Fruit fly (Drosophila melanogaster) whole organism, embryonic: ENCODE data around the gene pkaap.

Experiments
- Awh ChIP-seq: fragments of 200-800 bp; sonication (Bioruptor generic); IDR thresholded peaks from 2 replicates; pipeline ENCODE4, ENCODE4 v1.3.6; 2022; ENCODE audit warnings: missing biosample characterization, missing genetic modification characterization
- CG10147 ChIP-seq: fragments of 200-800 bp; sonication (Bioruptor generic); optimal IDR thresholded peaks from 2 replicates; lab custom pipeline; 2019; ENCODE audit warnings: missing biosample characterization, mild to moderate bottlenecking, missing genetic modification characterization, moderate library complexity
- CG10431 ChIP-seq: fragments of 200-800 bp; sonication (Bioruptor generic); optimal IDR thresholded peaks from 3 replicates; lab custom pipeline; 2018; ENCODE audit warnings: missing biosample characterization, mild to moderate bottlenecking, missing genetic modification characterization
- CG10654 ChIP-seq: fragments of 200-800 bp; sonication (Bioruptor generic); optimal IDR thresholded peaks from 2 replicates; lab custom pipeline; 2016; ENCODE audit warnings: missing biosample characterization, missing genetic modification characterization
- CG10979 ChIP-seq: fragments of 200-800 bp; sonication (Bioruptor generic); optimal IDR thresholded peaks from 2 replicates; lab custom pipeline; 2018; ENCODE audit warnings: missing biosample characterization, mild to moderate bottlenecking, missing genetic modification characterization, moderate library complexity
- CG11093 ChIP-seq: fragments of 200-800 bp; sonication (Bioruptor generic); IDR thresholded peaks from 3 replicates; pipeline ENCODE4 v1.3.6; 2022; ENCODE audit warnings: missing biosample characterization, missing genetic modification characterization
- CG11723 ChIP-seq: fragments of 200-800 bp; sonication (Bioruptor generic); optimal IDR thresholded peaks from 2 replicates; lab custom pipeline; 2017; ENCODE audit warnings: missing biosample characterization, mild to moderate bottlenecking, missing genetic modification characterization
- CG14050 ChIP-seq: fragments of 200-800 bp; sonication (Bioruptor generic); IDR thresholded peaks from 3 replicates; pipeline ENCODE4 v1.3.6; 2022; ENCODE audit warnings: missing biosample characterization, missing genetic modification characterization
- CG15011 ChIP-seq: fragments of 200-800 bp; sonication (Bioruptor generic); optimal IDR thresholded peaks from 3 replicates; lab custom pipeline; 2018; ENCODE audit warnings: missing biosample characterization, mild to moderate bottlenecking, missing genetic modification characterization
- CG15073 ChIP-seq: fragments of 200-800 bp; sonication (Bioruptor generic); optimal IDR thresholded peaks from 2 replicates; lab custom pipeline; 2016; ENCODE audit warnings: missing biosample characterization, missing genetic modification characterization
- CG15269 ChIP-seq: fragments of 200-800 bp; sonication (Bioruptor generic); optimal IDR thresholded peaks from 2 replicates; lab custom pipeline; 2018; ENCODE audit warnings: missing biosample characterization, mild to moderate bottlenecking, missing genetic modification characterization, moderate library complexity
- CG15514 ChIP-seq: fragments of 200-800 bp; sonication (Bioruptor generic); optimal IDR thresholded peaks from 3 replicates; lab custom pipeline; 2017; ENCODE audit warnings: missing biosample characterization, missing genetic modification characterization, mild to moderate bottlenecking, moderate library complexity, missing genetic modification reagents
- CG17361 ChIP-seq: fragments of 200-800 bp; sonication (Bioruptor generic); IDR thresholded peaks from 3 replicates; pipeline ENCODE4 v1.3.6; 2022; ENCODE audit warnings: missing biosample characterization, missing genetic modification characterization
- CG18262 ChIP-seq: fragments of 200-800 bp; optimal IDR thresholded peaks from 3 replicates; lab custom pipeline; 2019; ENCODE audit warnings: missing biosample characterization, mild to moderate bottlenecking, missing genetic modification characterization, moderate library complexity
- CG18476 ChIP-seq: fragments of 200-800 bp; sonication (Bioruptor generic); optimal IDR thresholded peaks from 2 replicates; lab custom pipeline; 2016; ENCODE audit warnings: missing biosample characterization, mild to moderate bottlenecking, missing genetic modification characterization
- CG18764 ChIP-seq: fragments of 200-800 bp; sonication (Bioruptor generic); optimal IDR thresholded peaks from 3 replicates; lab custom pipeline; 2016; ENCODE audit warnings: missing biosample characterization, missing genetic modification characterization
- CG30431 ChIP-seq: fragments of 200-800 bp; sonication (Bioruptor generic); optimal IDR thresholded peaks from 2 replicates; lab custom pipeline; 2017; ENCODE audit warnings: missing biosample characterization, missing genetic modification characterization
- CG3065 ChIP-seq: fragments of 200-800 bp; sonication (Bioruptor generic); optimal IDR thresholded peaks from 2 replicates; lab custom pipeline; 2016; ENCODE audit warnings: missing biosample characterization, missing genetic modification characterization
- CG31365 ChIP-seq: fragments of 200-800 bp; sonication (Bioruptor generic); optimal IDR thresholded peaks from 2 replicates; lab custom pipeline; 2018; ENCODE audit warnings: missing biosample characterization, mild to moderate bottlenecking, missing genetic modification characterization
- CG32532 ChIP-seq: fragments of 200-800 bp; sonication (Bioruptor generic); IDR thresholded peaks from 2 replicates; pipeline ENCODE4 v1.3.6; 2022; ENCODE audit warnings: missing biosample characterization, missing genetic modification characterization
- CG4328 ChIP-seq: fragments of 200-800 bp; sonication (Bioruptor generic); optimal IDR thresholded peaks from 3 replicates; lab custom pipeline; 2017; ENCODE audit warnings: missing biosample characterization, missing genetic modification reagents, missing genetic modification characterization
- CG5245 ChIP-seq: fragments of 200-800 bp; sonication (Bioruptor generic); optimal IDR thresholded peaks from 3 replicates; lab custom pipeline; 2016; ENCODE audit warnings: missing biosample characterization, missing genetic modification characterization
- CG8281 ChIP-seq: fragments of 200-800 bp; sonication (Bioruptor generic); optimal IDR thresholded peaks from 2 replicates; lab custom pipeline; 2018; ENCODE audit warnings: missing biosample characterization, mild to moderate bottlenecking, missing genetic modification characterization, moderate library complexity
- CG8388 ChIP-seq: fragments of 200-800 bp; sonication (Bioruptor generic); optimal IDR thresholded peaks from 2 replicates; lab custom pipeline; 2019; ENCODE audit warnings: missing biosample characterization, mild to moderate bottlenecking, missing genetic modification characterization, moderate library complexity
- Chrac-16 ChIP-seq: fragments of 200-800 bp; sonication (Bioruptor generic); optimal IDR thresholded peaks from 3 replicates; lab custom pipeline; 2016; ENCODE audit warnings: missing biosample characterization, missing genetic modification characterization
- Ets97D ChIP-seq: fragments of 200-800 bp; sonication (Bioruptor generic); optimal IDR thresholded peaks from 3 replicates; lab custom pipeline; 2016; ENCODE audit warnings: missing biosample characterization, missing genetic modification characterization
- Hr39 ChIP-seq: fragments of >200 bp; optimal IDR thresholded peaks from 2 replicates; lab custom pipeline; 2017
- NC2β ChIP-seq: fragments of 200-800 bp; sonication (Bioruptor generic); optimal IDR thresholded peaks from 2 replicates; lab custom pipeline; 2016; ENCODE audit warnings: missing biosample characterization, missing genetic modification characterization
- Ravus ChIP-seq: fragments of 200-800 bp; sonication (Bioruptor generic); IDR thresholded peaks from 2 replicates; pipeline ENCODE4 v1.3.6; 2022; ENCODE audit warnings: missing biosample characterization, missing genetic modification characterization
- Side ChIP-seq: fragments of 200-800 bp; sonication (Bioruptor generic); optimal IDR thresholded peaks from 2 replicates; lab custom pipeline; 2016; ENCODE audit warnings: missing biosample characterization, missing genetic modification characterization
- Six4 ChIP-seq: fragments of 200-800 bp; sonication (Bioruptor generic); optimal IDR thresholded peaks from 2 replicates; lab custom pipeline; 2016; ENCODE audit warnings: missing biosample characterization, missing genetic modification characterization
- ash1 ChIP-seq: fragments of 200-800 bp; sonication (Bioruptor generic); optimal IDR thresholded peaks from 2 replicates; lab custom pipeline; 2018; ENCODE audit warnings: missing biosample characterization, mild to moderate bottlenecking, missing genetic modification characterization
- caup ChIP-seq: fragments of 200-800 bp; sonication (Bioruptor generic); optimal IDR thresholded peaks from 3 replicates; lab custom pipeline; 2017; ENCODE audit warnings: missing biosample characterization, mild to moderate bottlenecking, missing genetic modification characterization, moderate library complexity; ENCODE audit not compliant: severe bottlenecking
- dan ChIP-seq: fragments of 200-800 bp; sonication (Bioruptor generic); IDR thresholded peaks from 2 replicates; pipeline ENCODE4 v1.3.6; 2022; ENCODE audit warnings: missing biosample characterization, missing genetic modification characterization
- en ChIP-seq: fragments of 200-800 bp; sonication (Bioruptor generic); optimal IDR thresholded peaks from 2 replicates; lab custom pipeline; 2016; ENCODE audit warnings: missing biosample characterization, missing genetic modification characterization
- eyg ChIP-seq: fragments of 200-800 bp; sonication (Bioruptor generic); optimal IDR thresholded peaks from 3 replicates; lab custom pipeline; 2016; ENCODE audit warnings: missing biosample characterization, missing genetic modification characterization
- ftz-f1 ChIP-seq: fragments of 200-800 bp; sonication (Bioruptor generic); optimal IDR thresholded peaks from 2 replicates; lab custom pipeline; 2016; ENCODE audit warnings: missing biosample characterization, missing genetic modification characterization
- gce ChIP-seq: fragments of 200-800 bp; sonication (Bioruptor generic); IDR thresholded peaks from 3 replicates; pipeline ENCODE4 v1.3.6; 2022; ENCODE audit warnings: missing biosample characterization, missing genetic modification characterization
- gcm2 ChIP-seq: fragments of 200-800 bp; sonication (Bioruptor generic); optimal IDR thresholded peaks from 2 replicates; lab custom pipeline; 2016; ENCODE audit warnings: missing biosample characterization, missing genetic modification characterization
- grn ChIP-seq: fragments of 200-800 bp; sonication (Bioruptor generic); optimal IDR thresholded peaks from 3 replicates; lab custom pipeline; 2017; ENCODE audit warnings: missing biosample characterization, missing genetic modification characterization
- luna ChIP-seq: fragments of 200-800 bp; sonication (Bioruptor generic); optimal IDR thresholded peaks from 2 replicates; lab custom pipeline; 2016; ENCODE audit warnings: missing biosample characterization, missing genetic modification characterization
- org-1 ChIP-seq: fragments of 200-800 bp; sonication (Bioruptor generic); optimal IDR thresholded peaks from 2 replicates; lab custom pipeline; 2017; ENCODE audit warnings: missing biosample characterization, missing genetic modification characterization
- p53 ChIP-seq: fragments of 200-800 bp; sonication (Bioruptor generic); optimal IDR thresholded peaks from 2 replicates; lab custom pipeline; 2016; ENCODE audit warnings: missing biosample characterization, missing genetic modification characterization
- pum ChIP-seq: fragments of 200-800 bp; sonication (Bioruptor generic); optimal IDR thresholded peaks from 2 replicates; lab custom pipeline; 2016; ENCODE audit warnings: missing biosample characterization, missing genetic modification characterization
- salm ChIP-seq: fragments of 200-800 bp; sonication (Bioruptor generic); optimal IDR thresholded peaks from 2 replicates; lab custom pipeline; 2018; ENCODE audit warnings: missing biosample characterization, mild to moderate bottlenecking, missing genetic modification characterization
- sd ChIP-seq: fragments of 200-800 bp; sonication (Bioruptor generic); optimal IDR thresholded peaks from 3 replicates; lab custom pipeline; 2018; ENCODE audit warnings: missing biosample characterization, mild to moderate bottlenecking, missing genetic modification characterization, moderate library complexity
- slp2 ChIP-seq: fragments of 200-800 bp; sonication (Bioruptor generic); optimal IDR thresholded peaks from 2 replicates; lab custom pipeline; 2016; ENCODE audit warnings: missing biosample characterization, missing genetic modification characterization
- sna ChIP-seq: fragments of 200-800 bp; sonication (Bioruptor generic); IDR thresholded peaks from 2 replicates; pipeline ENCODE4 v1.3.6; 2022; ENCODE audit warnings: missing biosample characterization, missing genetic modification characterization; ENCODE audit not compliant: partially characterized antibody
- vnd ChIP-seq: fragments of 200-800 bp; sonication (Bioruptor generic); IDR thresholded peaks from 3 replicates; pipeline ENCODE4 v1.3.6; 2022; ENCODE audit warnings: missing biosample characterization, missing genetic modification characterization; ENCODE audit not compliant: partially characterized antibody
- vvl ChIP-seq: fragments of 200-800 bp; sonication (Bioruptor generic); IDR thresholded peaks from 2 replicates; pipeline ENCODE4 v1.3.6; 2022; ENCODE audit warnings: missing biosample characterization, missing genetic modification characterization

The pkaap gene

DNA sequence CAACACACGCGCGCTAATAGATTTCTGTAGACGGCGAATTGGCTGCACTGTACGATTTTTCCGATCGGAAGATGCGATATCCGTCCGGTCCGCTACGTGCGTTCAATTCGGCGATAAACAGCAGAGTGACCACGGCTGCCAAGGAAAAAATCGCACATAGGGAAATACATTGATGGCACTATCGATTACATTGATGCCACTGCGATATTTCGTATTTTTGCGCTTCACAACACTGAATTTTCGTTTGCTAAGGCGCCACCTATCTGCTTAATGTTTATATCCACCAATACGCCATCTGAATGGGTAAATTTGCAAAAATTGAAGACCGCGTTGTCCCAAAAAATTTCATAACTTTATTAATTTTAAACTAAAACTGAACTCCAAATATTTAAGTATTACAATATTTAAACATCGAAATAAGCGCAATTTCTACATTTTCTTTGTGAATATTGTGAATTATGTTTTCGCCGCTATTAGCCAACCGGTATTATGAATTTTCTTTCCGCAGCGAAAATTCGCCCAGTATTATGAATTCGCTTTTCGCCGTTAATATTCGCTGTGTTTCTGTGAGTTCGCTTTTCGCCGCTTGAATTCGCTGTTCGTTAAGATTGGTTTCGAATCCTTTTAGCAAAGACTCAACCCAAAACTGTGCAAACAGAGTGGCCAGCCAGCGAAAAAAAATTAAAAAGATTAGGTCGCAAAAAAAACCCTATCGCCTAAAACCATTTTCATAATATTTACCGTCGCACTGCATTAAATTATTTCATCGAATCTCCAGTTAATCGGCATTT, at the start of gene pkaap, which contains the start of gene crp (continued):
- TF ChIP-seq Awh (GFP tag; lab: Robert Waterston, UW): no peak
- no peak for TF ChIP-seq CG14050 (GFP tag; lab: Robert Waterston, UW)
- TF ChIP-seq CG15011 (GFP tag; lab: Kevin White, UChicago): no peak
- TF ChIP-seq CG11723 (GFP tag; lab: Kevin White, UChicago): peak; percentile 23
- TF ChIP-seq luna (GFP tag; lab: Kevin White, UChicago): peak; percentile 36
- peak; percentile 39 for TF ChIP-seq sd
- no peak for TF ChIP-seq CG32532 (GFP tag; lab: Robert Waterston, UW)
- no peak for TF ChIP-seq Ravus
- TF ChIP-seq dan (GFP tag; lab: Robert Waterston, UW): no peak
- TF ChIP-seq gce (GFP tag; lab: Robert Waterston, UW): no peak
- peak; percentile 90 for TF ChIP-seq CG5245 (GFP tag; lab: Kevin White, UChicago)
- no peak for TF ChIP-seq CG15269 (tag; lab: Kevin White, UChicago)
- TF ChIP-seq NC2β (GFP tag; lab: Kevin White, UChicago): peak; percentile 86
- TF ChIP-seq CG10431 (GFP tag; lab: Kevin White, UChicago): peak; percentile 68
- no peak for TF ChIP-seq vnd
- peak; percentile 87 for TF ChIP-seq caup (GFP tag; lab: Kevin White, UChicago)
- peak; percentile 78 for TF ChIP-seq gcm2 (GFP tag; lab: Kevin White, UChicago)
- TF ChIP-seq vvl (GFP tag; lab: Robert Waterston, UW): no peak
- peak; percentile 87 for TF ChIP-seq pum
- TF ChIP-seq CG17361: no peak
- peak; percentile 6 for TF ChIP-seq CG30431
- peak; percentile 82 for TF ChIP-seq Side (GFP tag; lab: Kevin White, UChicago)
- peak; percentile 54 for TF ChIP-seq CG8388 (GFP tag; lab: Kevin White, UChicago)
- TF ChIP-seq Hr39 (lab: Kevin White, UChicago): no peak
- peak; percentile 73 for TF ChIP-seq CG15514 (GFP tag; lab: Kevin White, UChicago)
- TF ChIP-seq CG8281: peak; percentile 22
- peak; percentile 27 for TF ChIP-seq CG18476 (GFP tag; lab: Kevin White, UChicago)
- peak; percentile 93 for TF ChIP-seq Ets97D (GFP tag; lab: Kevin White, UChicago)
- TF ChIP-seq CG18262: peak; percentile 65
- TF ChIP-seq slp2 (GFP tag; lab: Kevin White, UChicago): peak; percentile 86
- peak; percentile 13 for TF ChIP-seq CG15073 (GFP tag; lab: Kevin White, UChicago)
- peak; percentile 65 for TF ChIP-seq eyg
- TF ChIP-seq CG18764 (GFP tag; lab: Kevin White, UChicago): peak; percentile 81
- TF ChIP-seq CG31365 (tag; lab: Kevin White, UChicago): peak; percentile 66
- TF ChIP-seq CG3065 (GFP tag; lab: Kevin White, UChicago): peak; percentile 72
- TF ChIP-seq org-1 (GFP tag; lab: Kevin White, UChicago): peak; percentile 29
- TF ChIP-seq salm: peak; percentile 40
- TF ChIP-seq CG11093: peak; percentile 55; the same call in 2 of the 3 replicates
- peak; percentile 100 for TF ChIP-seq CG10979 (tag; lab: Kevin White, UChicago)
- TF ChIP-seq CG4328 (GFP tag; lab: Kevin White, UChicago): peak; percentile 68
- peak; percentile 56 for TF ChIP-seq en (GFP tag; lab: Kevin White, UChicago)
- TF ChIP-seq grn (GFP tag; lab: Kevin White, UChicago): peak; percentile 90
- no peak for TF ChIP-seq sna (GFP tag; lab: Robert Waterston, UW)
- peak; percentile 60 for TF ChIP-seq ftz-f1 (GFP tag; lab: Kevin White, UChicago)
- TF ChIP-seq CG10654: peak; percentile 82
- TF ChIP-seq Chrac-16: peak; percentile 88
- peak; percentile 66 for TF ChIP-seq Six4 (GFP tag; lab: Kevin White, UChicago)
- TF ChIP-seq p53: no peak
- TF ChIP-seq ash1 (GFP tag; lab: Kevin White, UChicago): peak; percentile 44
- TF ChIP-seq CG10147: peak; percentile 42
